Worm (Caenorhabditis elegans) whole organism, L4/young adult: ENCODE data around the gene Y51B9A.14.

Source experiments
- W03F9.2 ChIP-seq: fragments of 150-350 bp; optimal IDR thresholded peaks from 2 replicates; lab custom pipeline; 2014; ENCODE audit warnings: missing biosample characterization, missing genetic modification characterization
- dao-5 ChIP-seq: sonication (generic microtip); optimal IDR thresholded peaks from 2 replicates; lab custom pipeline; 2016; ENCODE audit warnings: missing genotype, missing genetic modification characterization, moderate library complexity, missing compliant biosample characterization
- him-1 ChIP-seq: sonication (generic microtip); optimal IDR thresholded peaks from 2 replicates; lab custom pipeline; 2016; ENCODE audit warnings: missing genotype, missing genetic modification reagents, missing genetic modification characterization, missing compliant biosample characterization

Gene Y51B9A.14

DNA sequence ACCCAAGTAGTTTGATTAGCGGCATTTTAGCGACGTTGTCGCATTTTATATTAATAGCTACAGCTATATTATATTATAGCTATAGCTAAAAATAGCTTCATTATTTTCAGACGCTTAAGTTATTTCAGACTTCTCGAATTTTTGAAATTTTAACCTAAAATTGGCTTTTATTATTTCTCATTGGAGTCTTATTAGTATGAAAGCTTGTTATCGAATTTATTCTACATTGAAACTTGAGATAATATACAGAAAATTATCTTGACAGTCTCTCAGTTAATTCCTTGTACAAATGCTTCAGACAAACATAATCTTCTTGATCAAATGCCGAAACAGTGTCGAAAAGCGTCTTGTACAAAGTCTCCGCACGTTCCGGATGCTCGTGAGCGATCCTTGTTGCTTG lies 18.5 kb downstream of the Y51B9A.14 start, which contains the start of gene srh-48:
Gene srh-48 (plus strand): TSS at position 301 of the 400 bp plus-strand sequence.
- TF ChIP-seq dao-5 (tag; lab: Kevin White, UChicago) (no peak), him-1 (tag; lab: Kevin White, UChicago) (no peak), W03F9.2 (no peak)

DNA sequence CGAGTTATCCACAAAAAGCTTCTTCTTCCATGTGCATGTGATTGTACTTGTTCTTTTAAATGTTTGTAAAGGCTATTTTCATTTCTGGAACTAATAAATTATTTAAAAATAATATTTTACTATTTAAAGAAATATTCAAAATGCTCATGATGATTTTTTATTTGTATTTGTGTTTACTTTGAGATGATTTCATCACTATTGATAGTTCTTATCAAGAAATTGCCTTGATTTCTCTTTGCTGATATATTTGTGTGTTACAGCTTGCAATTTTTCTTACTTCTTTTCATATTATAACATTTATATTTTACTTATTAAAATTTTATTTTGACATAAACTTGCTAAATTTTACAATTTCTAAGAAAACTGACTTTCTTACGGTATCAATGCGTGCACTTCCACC lies 20.1 kb downstream of the Y51B9A.14 start:
- TF ChIP-seq W03F9.2 (no peak), dao-5 (tag; lab: Kevin White, UChicago) (no peak), him-1 (tag; lab: Kevin White, UChicago) (no peak)

DNA sequence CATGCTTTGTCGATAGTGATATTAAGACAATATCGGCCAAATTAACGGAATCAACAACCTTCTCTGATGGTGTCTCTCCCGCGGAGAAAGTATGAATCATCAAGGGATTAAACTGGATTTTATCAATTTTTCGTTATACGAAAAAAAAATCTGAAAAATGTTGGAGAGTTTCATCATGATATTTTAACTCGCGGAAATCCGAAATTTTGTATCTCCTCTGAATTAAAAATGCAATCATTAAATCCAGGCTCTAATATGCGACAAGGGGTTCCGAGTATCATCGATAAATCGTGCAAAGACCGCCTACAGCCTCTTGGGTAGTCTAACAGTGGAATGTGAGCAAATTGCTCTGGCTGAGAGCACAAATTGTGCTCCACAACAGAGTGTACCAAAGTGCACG lies 21.1 kb downstream of the Y51B9A.14 start, which contains the start of gene C06C3.10:
Gene C06C3.10 (minus strand): TSS at position 101 of the 400 bp plus-strand sequence.
- no peak for TF ChIP-seq dao-5 (tag; lab: Kevin White, UChicago)
- TF ChIP-seq W03F9.2, result no peak
- no peak for TF ChIP-seq him-1 (tag; lab: Kevin White, UChicago)

DNA sequence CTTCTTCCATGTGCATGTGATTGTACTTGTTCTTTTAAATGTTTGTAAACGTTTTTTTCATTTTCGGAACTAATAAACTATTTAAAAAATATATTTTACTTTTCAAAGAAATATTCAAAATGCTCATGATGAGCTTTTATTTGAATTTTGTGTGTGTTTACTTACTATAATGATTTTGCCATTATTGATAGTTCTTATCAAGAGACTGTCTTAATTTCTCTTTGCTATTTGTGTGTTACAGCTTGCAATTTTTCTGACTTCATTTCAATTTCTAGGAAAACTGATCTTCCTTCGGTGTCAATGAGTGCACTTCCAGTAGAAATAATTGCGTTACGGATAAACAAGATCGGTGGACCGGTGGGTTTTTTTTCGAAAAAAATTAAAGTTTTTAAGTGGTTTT lies 23.5 kb downstream of the Y51B9A.14 start, which contains the start of gene C06C3.12:
Gene C06C3.12 (plus strand): TSS at position 301 of the 400 bp plus-strand sequence.
- no peak for TF ChIP-seq him-1 (tag; lab: Kevin White, UChicago)
- TF ChIP-seq W03F9.2, result no peak
- TF ChIP-seq dao-5 (tag; lab: Kevin White, UChicago), result no peak

DNA sequence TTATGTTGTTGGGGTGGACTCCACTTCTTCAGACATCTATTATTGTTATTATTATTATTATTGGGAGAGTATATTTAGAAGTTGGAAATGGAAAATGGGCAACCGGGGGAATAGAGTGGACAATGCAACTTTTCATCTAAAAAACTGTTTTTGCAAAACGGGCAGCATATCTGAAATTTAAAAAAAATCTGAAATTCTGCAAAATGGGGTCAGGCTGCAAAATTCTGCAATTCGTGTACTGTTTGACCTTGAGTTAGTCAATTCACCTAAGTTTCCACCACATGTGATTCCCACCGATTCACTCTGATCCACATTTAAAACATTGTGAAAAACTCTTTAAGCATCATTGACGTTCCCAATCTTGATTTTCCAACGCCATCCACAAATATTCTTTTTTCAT lies 25.3 kb downstream of the Y51B9A.14 start, which contains the start of gene C06C3.4:
Gene C06C3.4 (plus strand): TSS at position 301 of the 400 bp plus-strand sequence.
- no peak for TF ChIP-seq him-1 (tag; lab: Kevin White, UChicago)
- TF ChIP-seq dao-5 (tag; lab: Kevin White, UChicago), result no peak
- TF ChIP-seq W03F9.2, result no peak

DNA sequence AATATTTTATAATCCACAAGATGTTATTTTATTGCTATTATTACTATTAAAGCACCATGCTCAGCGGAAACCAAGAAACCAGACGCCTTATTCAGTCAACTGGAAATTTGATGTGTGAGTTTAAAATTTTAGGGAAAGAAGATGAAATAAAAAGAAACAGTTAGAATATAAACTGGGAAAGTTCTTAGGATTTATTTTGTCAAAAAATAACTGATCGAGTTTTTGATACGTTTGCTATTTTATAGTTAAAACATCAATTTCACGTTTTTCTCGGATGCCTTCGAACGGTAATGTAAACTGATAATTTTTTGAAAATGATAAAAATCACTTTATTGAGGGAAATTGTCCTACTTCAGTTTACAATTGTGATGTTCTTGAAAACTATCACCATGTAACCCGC lies 25.9 kb downstream of the Y51B9A.14 start, which contains the start of gene C06C3.3:
Gene C06C3.3 (minus strand): TSS at position 101 of the 400 bp plus-strand sequence.
- TF ChIP-seq dao-5 (tag; lab: Kevin White, UChicago), result no peak
- TF ChIP-seq W03F9.2, result no peak
- no peak for TF ChIP-seq him-1 (tag; lab: Kevin White, UChicago)

DNA sequence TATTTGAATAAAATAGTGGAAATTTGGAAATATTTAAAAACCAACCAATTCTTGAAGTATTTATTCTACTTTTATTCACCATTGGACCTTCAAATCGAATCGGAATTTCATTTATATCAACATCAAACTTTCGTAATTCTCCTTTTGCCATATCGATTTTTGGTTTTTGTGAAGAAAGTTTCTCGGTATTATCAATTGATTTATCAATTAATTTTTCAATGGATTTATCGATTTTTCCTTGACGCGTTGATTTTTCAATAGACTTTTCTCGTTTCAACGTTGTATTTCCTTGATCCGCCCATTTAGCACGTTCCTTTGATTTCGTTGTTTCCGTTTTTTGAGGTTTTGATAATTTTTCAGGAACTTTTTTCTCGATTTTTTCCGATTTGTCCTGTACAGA lies 28.9 kb downstream of the Y51B9A.14 start:
- TF ChIP-seq dao-5 (tag; lab: Kevin White, UChicago), result no peak

DNA sequence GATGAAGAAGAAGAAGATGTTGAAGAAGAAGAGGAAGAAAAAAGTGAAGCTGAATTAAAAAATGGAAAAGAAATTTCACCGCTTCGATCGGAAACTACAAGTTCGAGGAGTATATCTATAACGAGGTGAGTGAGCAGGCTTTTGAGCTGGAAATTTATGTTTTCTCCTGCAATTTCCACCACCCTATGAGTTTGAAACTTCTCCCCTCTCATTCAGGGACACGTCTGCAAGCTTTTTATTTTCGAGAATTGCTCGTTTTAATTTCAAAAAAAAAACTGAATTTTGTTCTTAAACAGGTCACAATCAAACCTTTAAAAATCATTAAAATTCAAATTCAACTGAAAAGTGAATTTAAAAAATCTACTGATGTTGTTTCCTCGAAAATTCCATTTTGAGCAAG lies 36.0 kb downstream of the Y51B9A.14 start:
- TF ChIP-seq W03F9.2 (no peak), him-1 (tag; lab: Kevin White, UChicago) (no peak), dao-5 (tag; lab: Kevin White, UChicago) (no peak)

DNA sequence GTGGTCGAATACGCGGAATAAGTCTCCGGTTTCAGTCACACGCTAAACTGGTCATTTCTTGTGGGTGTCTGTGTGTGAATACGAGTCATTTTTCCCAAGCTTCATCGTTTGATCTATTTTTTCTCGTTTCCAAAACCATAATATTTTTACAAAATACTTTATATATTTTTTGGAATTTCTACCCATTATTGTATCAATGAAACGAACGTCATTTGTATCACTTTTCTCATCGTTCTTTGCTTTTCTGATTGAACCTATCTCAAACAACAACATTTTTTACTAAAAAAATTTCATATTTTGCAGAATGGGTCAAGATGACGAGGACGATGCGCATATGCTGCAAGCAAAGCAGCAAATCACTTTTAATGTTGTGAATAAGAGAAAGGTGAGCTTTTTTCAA lies 40.0 kb downstream of the Y51B9A.14 start, which contains the start of gene mel-11:
Gene mel-11 (plus strand): TSS at position 301 of the 400 bp plus-strand sequence.
- no peak for TF ChIP-seq dao-5 (tag; lab: Kevin White, UChicago)
- TF ChIP-seq him-1 (tag; lab: Kevin White, UChicago), result no peak
- TF ChIP-seq W03F9.2, result no peak

DNA sequence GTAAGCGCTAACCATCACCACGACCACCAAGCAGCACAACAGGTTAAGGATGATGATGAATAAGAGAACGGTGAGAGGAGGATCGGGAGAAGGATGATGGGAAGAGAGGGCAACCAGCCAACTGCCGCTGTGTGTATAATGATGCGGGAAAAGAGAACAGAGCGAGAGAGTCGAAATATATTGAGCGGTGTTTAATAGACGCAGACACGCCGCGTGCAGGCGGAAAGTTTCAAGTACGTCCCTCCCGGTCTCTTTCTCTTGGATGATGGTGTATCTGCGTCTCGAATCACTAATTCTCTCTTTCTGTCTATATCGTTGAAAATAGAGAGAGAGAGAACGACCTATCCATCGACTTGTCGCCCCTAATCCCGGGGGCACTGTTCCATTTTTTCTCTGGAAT lies 41.5 kb downstream of the Y51B9A.14 start:
- TF ChIP-seq dao-5 (tag; lab: Kevin White, UChicago), result no peak
- no peak for TF ChIP-seq him-1 (tag; lab: Kevin White, UChicago)
- TF ChIP-seq W03F9.2, result no peak

DNA sequence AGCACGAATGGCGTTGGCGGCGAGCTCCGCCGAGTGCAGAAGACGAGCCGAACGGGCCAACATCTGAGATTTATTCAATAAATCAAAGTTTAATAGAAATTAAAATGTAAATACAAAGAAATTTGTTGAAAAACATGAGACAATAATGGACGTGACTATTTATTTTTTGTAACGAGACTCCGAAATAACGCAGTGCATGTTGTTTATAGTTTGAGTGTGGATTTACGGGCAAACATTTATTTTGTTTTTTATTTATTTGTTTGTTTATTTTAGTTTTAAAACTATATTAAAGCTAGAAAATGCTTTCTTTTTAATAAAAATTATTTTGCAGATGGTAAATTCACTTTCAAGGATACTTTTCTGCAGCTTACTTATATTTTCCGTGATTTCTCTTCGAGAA lies 45.6 kb downstream of the Y51B9A.14 start, which contains the start of the genes sdhb-1 and cup-15:
Gene sdhb-1 (minus strand): TSS at position 63 of the 400 bp plus-strand sequence.
Gene cup-15 (plus strand): TSS at position 332 of the 400 bp plus-strand sequence.
- TF ChIP-seq him-1 (tag; lab: Kevin White, UChicago) (no peak), W03F9.2 (no peak), dao-5 (tag; lab: Kevin White, UChicago) (no peak)
